Fruit fly (Drosophila melanogaster) whole organism, embryonic: ENCODE measurements around the gene Qsox2.

Experiments used
- CG11085 ChIP-seq: fragments of 200-800 bp; sonication (Bioruptor generic); IDR thresholded peaks from 2 replicates; pipeline ENCODE4 v1.3.6; 2022; ENCODE audit warnings: missing biosample characterization, missing genetic modification characterization
- CG11398 ChIP-seq: fragments of 200-800 bp; sonication (Bioruptor generic); optimal IDR thresholded peaks from 2 replicates; lab custom pipeline; 2016; ENCODE audit warnings: missing biosample characterization, missing genetic modification characterization
- CG12155 ChIP-seq: fragments of 200-800 bp; sonication (Bioruptor generic); optimal IDR thresholded peaks from 3 replicates; lab custom pipeline; 2016; ENCODE audit warnings: missing biosample characterization, missing genetic modification characterization
- CG13123 ChIP-seq: fragments of 200-800 bp; sonication (Bioruptor generic); optimal IDR thresholded peaks from 2 replicates; lab custom pipeline; 2016; ENCODE audit warnings: missing biosample characterization, missing genetic modification characterization
- CG15073 ChIP-seq: fragments of 200-800 bp; sonication (Bioruptor generic); optimal IDR thresholded peaks from 2 replicates; lab custom pipeline; 2016; ENCODE audit warnings: missing biosample characterization, missing genetic modification characterization
- CG16863 ChIP-seq: fragments of 200-800 bp; sonication (Bioruptor generic); optimal IDR thresholded peaks from 3 replicates; lab custom pipeline; 2016; ENCODE audit warnings: missing biosample characterization, missing genetic modification characterization
- CG17802 ChIP-seq: fragments of 200-800 bp; sonication (Bioruptor generic); optimal IDR thresholded peaks from 2 replicates; lab custom pipeline; 2018; ENCODE audit warnings: missing biosample characterization, mild to moderate bottlenecking, missing genetic modification characterization, moderate library complexity
- CG1832 ChIP-seq: fragments of 200-800 bp; sonication (Bioruptor generic); optimal IDR thresholded peaks from 2 replicates; lab custom pipeline; 2017; ENCODE audit warnings: missing biosample characterization, mild to moderate bottlenecking, missing genetic modification characterization, inconsistent platforms
- CG18599 ChIP-seq: fragments of 200-800 bp; sonication (Bioruptor generic); optimal IDR thresholded peaks from 3 replicates; lab custom pipeline; 2017; ENCODE audit warnings: missing biosample characterization, missing genetic modification characterization, mild to moderate bottlenecking, moderate library complexity, missing genetic modification reagents
- CG18619 ChIP-seq: fragments of 200-800 bp; sonication (Bioruptor generic); optimal IDR thresholded peaks from 3 replicates; lab custom pipeline; 2017; ENCODE audit warnings: missing biosample characterization, mild to moderate bottlenecking, missing genetic modification characterization
- CG2129 ChIP-seq: fragments of 200-800 bp; sonication (Bioruptor generic); IDR thresholded peaks from 2 replicates; pipeline ENCODE4 v1.3.6; 2022; ENCODE audit warnings: missing biosample characterization, missing genetic modification characterization; ENCODE audit not compliant: partially characterized antibody
- CG2712 ChIP-seq: fragments of 200-800 bp; optimal IDR thresholded peaks from 3 replicates; lab custom pipeline; 2019; ENCODE audit warnings: missing biosample characterization, mild to moderate bottlenecking, missing genetic modification characterization, moderate library complexity
- CG30431 ChIP-seq: fragments of 200-800 bp; sonication (Bioruptor generic); optimal IDR thresholded peaks from 2 replicates; lab custom pipeline; 2017; ENCODE audit warnings: missing biosample characterization, missing genetic modification characterization
- CG32532 ChIP-seq: fragments of 200-800 bp; sonication (Bioruptor generic); IDR thresholded peaks from 2 replicates; pipeline ENCODE4 v1.3.6; 2022; ENCODE audit warnings: missing biosample characterization, missing genetic modification characterization
- CG4820 ChIP-seq: fragments of 200-800 bp; sonication (Bioruptor generic); optimal IDR thresholded peaks from 3 replicates; lab custom pipeline; 2016; ENCODE audit warnings: missing biosample characterization, missing genetic modification characterization
- CG6254 ChIP-seq: fragments of 200-800 bp; sonication (Bioruptor generic); optimal IDR thresholded peaks from 3 replicates; lab custom pipeline; 2017; ENCODE audit warnings: mild to moderate bottlenecking, missing biosample characterization, missing genetic modification reagents, missing genetic modification characterization
- Camta ChIP-seq: fragments of 200-800 bp; sonication (Bioruptor generic); optimal IDR thresholded peaks from 2 replicates; lab custom pipeline; 2016; ENCODE audit warnings: missing biosample characterization, missing genetic modification characterization
- CoRest ChIP-seq: fragments of 200-800 bp; sonication (Bioruptor generic); optimal IDR thresholded peaks from 3 replicates; lab custom pipeline; 2018; ENCODE audit warnings: missing biosample characterization, mild to moderate bottlenecking, missing genetic modification characterization, moderate library complexity
- Doc3 ChIP-seq: fragments of 200-800 bp; sonication (Bioruptor generic); IDR thresholded peaks from 3 replicates; pipeline ENCODE4 v1.3.6; 2022; ENCODE audit warnings: missing biosample characterization, missing genetic modification characterization; ENCODE audit not compliant: partially characterized antibody
- HLH3B ChIP-seq: fragments of 200-800 bp; sonication (Bioruptor generic); IDR thresholded peaks from 2 replicates; pipeline ENCODE4 v1.3.6; 2022; ENCODE audit warnings: missing biosample characterization, missing genetic modification characterization
- Hand ChIP-seq: fragments of 200-800 bp; sonication (Bioruptor generic); optimal IDR thresholded peaks from 2 replicates; lab custom pipeline; 2017; ENCODE audit warnings: mild to moderate bottlenecking, missing biosample characterization, missing genetic modification reagents, missing genetic modification characterization
- Hr3 ChIP-seq: fragments of 200-800 bp; sonication (Bioruptor generic); optimal IDR thresholded peaks from 3 replicates; lab custom pipeline; 2016; ENCODE audit warnings: missing biosample characterization, missing genetic modification characterization
- Mad ChIP-seq: fragments of 200-800 bp; sonication (Bioruptor generic); optimal IDR thresholded peaks from 2 replicates; lab custom pipeline; 2016; ENCODE audit warnings: missing biosample characterization, missing genetic modification characterization
- Meics ChIP-seq: fragments of 200-800 bp; sonication (Bioruptor generic); optimal IDR thresholded peaks from 2 replicates; lab custom pipeline; 2017; ENCODE audit warnings: missing biosample characterization, mild to moderate bottlenecking, missing genetic modification characterization
- Nf-YB ChIP-seq: fragments of 200-800 bp; sonication (Bioruptor generic); optimal IDR thresholded peaks from 3 replicates; lab custom pipeline; 2019; ENCODE audit warnings: missing biosample characterization, mild to moderate bottlenecking, missing genetic modification characterization, moderate library complexity
- Nf-YC ChIP-seq: fragments of 200-800 bp; optimal IDR thresholded peaks from 3 replicates; lab custom pipeline; 2019; ENCODE audit warnings: missing biosample characterization, mild to moderate bottlenecking, missing genetic modification characterization, moderate library complexity
- Oli ChIP-seq: fragments of 200-800 bp; sonication (Bioruptor generic); optimal IDR thresholded peaks from 2 replicates; lab custom pipeline; 2018; ENCODE audit warnings: missing biosample characterization, mild to moderate bottlenecking, missing genetic modification characterization, moderate library complexity
- Taf1 ChIP-seq: fragments of 200-800 bp; sonication (Bioruptor generic); IDR thresholded peaks from 2 replicates; pipeline ENCODE4 v1.3.6; 2022; ENCODE audit warnings: missing biosample characterization, missing genetic modification characterization
- az2 ChIP-seq: fragments of 200-800 bp; sonication (Bioruptor generic); optimal IDR thresholded peaks from 3 replicates; lab custom pipeline; 2016; ENCODE audit warnings: missing biosample characterization, missing genetic modification characterization
- bowl ChIP-seq: fragments of 200-800 bp; sonication (Bioruptor generic); IDR thresholded peaks from 2 replicates; pipeline ENCODE4 v1.3.6; 2022; ENCODE audit warnings: missing biosample characterization, missing genetic modification characterization
- cad ChIP-seq: fragments of >200 bp; optimal IDR thresholded peaks from 2 replicates; lab custom pipeline; 2017; ENCODE audit warnings: missing biosample characterization, missing genetic modification characterization
- croc ChIP-seq: fragments of 200-800 bp; sonication (Bioruptor generic); conservative IDR thresholded peaks from 3 replicates; pipeline ENCODE4 v1.3.6; 2022; ENCODE audit warnings: missing biosample characterization, missing genetic modification characterization
- dmrt99B ChIP-seq: fragments of 200-800 bp; sonication (Bioruptor generic); optimal IDR thresholded peaks from 2 replicates; lab custom pipeline; 2018; ENCODE audit warnings: missing biosample characterization, mild to moderate bottlenecking, missing genetic modification characterization, moderate library complexity
- ewg ChIP-seq: fragments of 200-800 bp; sonication (Bioruptor generic); optimal IDR thresholded peaks from 3 replicates; lab custom pipeline; 2017; ENCODE audit warnings: mild to moderate bottlenecking, missing biosample characterization, missing genetic modification reagents, missing genetic modification characterization
- fu2 ChIP-seq: fragments of 200-800 bp; sonication (Bioruptor generic); optimal IDR thresholded peaks from 2 replicates; lab custom pipeline; 2016; ENCODE audit warnings: missing biosample characterization, missing genetic modification characterization
- gem ChIP-seq: fragments of 200-800 bp; sonication (Bioruptor generic); optimal IDR thresholded peaks from 2 replicates; lab custom pipeline; 2019; ENCODE audit warnings: missing biosample characterization, mild to moderate bottlenecking, missing genetic modification characterization, moderate library complexity
- jing ChIP-seq: fragments of 200-800 bp; sonication (Bioruptor generic); optimal IDR thresholded peaks from 2 replicates; lab custom pipeline; 2018; ENCODE audit warnings: missing biosample characterization, mild to moderate bottlenecking, missing genetic modification characterization
- schlank ChIP-seq: fragments of 200-800 bp; sonication (Bioruptor generic); optimal IDR thresholded peaks from 2 replicates; lab custom pipeline; 2018; ENCODE audit warnings: missing biosample characterization, mild to moderate bottlenecking, missing genetic modification characterization
- sd ChIP-seq: fragments of 200-800 bp; sonication (Bioruptor generic); optimal IDR thresholded peaks from 3 replicates; lab custom pipeline; 2018; ENCODE audit warnings: missing biosample characterization, mild to moderate bottlenecking, missing genetic modification characterization, moderate library complexity
- sens ChIP-seq: fragments of 200-800 bp; sonication (Bioruptor generic); peaks from one replicate; lab custom pipeline; 2016; ENCODE audit warnings: missing biosample characterization, missing genetic modification characterization
- sisA ChIP-seq: fragments of 200-800 bp; sonication (Bioruptor generic); IDR thresholded peaks from 2 replicates; pipeline ENCODE4 v1.3.6; 2022; ENCODE audit warnings: missing biosample characterization, missing genetic modification characterization
- slou ChIP-seq: fragments of 200-800 bp; sonication (Bioruptor generic); optimal IDR thresholded peaks from 3 replicates; lab custom pipeline; 2016; ENCODE audit warnings: missing biosample characterization, missing genetic modification characterization
- sob ChIP-seq: fragments of 200-800 bp; sonication (Bioruptor generic); IDR thresholded peaks from 2 replicates; pipeline ENCODE4 v1.3.6; 2022; ENCODE audit warnings: missing biosample characterization, missing genetic modification characterization
- tin ChIP-seq: fragments of 200-800 bp; sonication (Bioruptor generic); optimal IDR thresholded peaks from 3 replicates; lab custom pipeline; 2016; ENCODE audit warnings: missing biosample characterization, missing genetic modification characterization
- tio ChIP-seq: fragments of 200-800 bp; sonication (Bioruptor generic); optimal IDR thresholded peaks from 2 replicates; lab custom pipeline; 2017; ENCODE audit warnings: missing biosample characterization, missing genetic modification characterization, inconsistent platforms
- tna ChIP-seq: fragments of 200-800 bp; sonication (Bioruptor generic); IDR thresholded peaks from 2 replicates; pipeline ENCODE4 v1.3.6; 2022; ENCODE audit warnings: missing biosample characterization, missing genetic modification characterization; ENCODE audit not compliant: partially characterized antibody
- twi ChIP-seq: fragments of 200-800 bp; optimal IDR thresholded peaks from 2 replicates; lab custom pipeline; 2019; ENCODE audit warnings: missing biosample characterization, mild to moderate bottlenecking, missing genetic modification characterization, moderate library complexity

The Qsox2 gene

dm6 chr3R:21941426-21941924, 27.9 kb downstream of the Qsox2 start (continued):
- no peak for TF ChIP-seq croc (GFP tag; lab: Robert Waterston, UW)
- peak; percentile 10 for TF ChIP-seq CG18599
- no peak for TF ChIP-seq CG30431
- TF ChIP-seq az2 (GFP tag; lab: Kevin White, UChicago), result no peak
- TF ChIP-seq CG4820, result no peak
- TF ChIP-seq Mad (GFP tag; lab: Kevin White, UChicago), result no peak
- no peak for TF ChIP-seq CG13123 (GFP tag; lab: Kevin White, UChicago)
- TF ChIP-seq CG32532 (GFP tag; lab: Robert Waterston, UW), result no peak
- TF ChIP-seq Meics (GFP tag; lab: Kevin White, UChicago), result peak; percentile 22
- TF ChIP-seq CG11085 (GFP tag; lab: Robert Waterston, UW), result no peak
- TF ChIP-seq tna, result no peak
- no peak for TF ChIP-seq sd (tag; lab: Kevin White, UChicago)
- TF ChIP-seq ewg (GFP tag; lab: Kevin White, UChicago), result no peak
- no peak for TF ChIP-seq jing (GFP tag; lab: Kevin White, UChicago)
- peak; percentile 12 for TF ChIP-seq CG2712
- TF ChIP-seq CG1832 (GFP tag; lab: Kevin White, UChicago), result no peak
- TF ChIP-seq CG2129 (GFP tag; lab: Robert Waterston, UW), result no peak
- TF ChIP-seq CG6254, result no peak
- no peak for TF ChIP-seq bowl (GFP tag; lab: Robert Waterston, UW)
- no peak for TF ChIP-seq tin (GFP tag; lab: Kevin White, UChicago)
- no peak for TF ChIP-seq CG11398 (GFP tag; lab: Kevin White, UChicago)
- no peak for TF ChIP-seq CG17802 (tag; lab: Kevin White, UChicago)
- no peak for TF ChIP-seq Doc3 (GFP tag; lab: Robert Waterston, UW)
- TF ChIP-seq Hand (GFP tag; lab: Kevin White, UChicago), result no peak
- no peak for TF ChIP-seq schlank
- no peak for TF ChIP-seq Nf-YC (tag; lab: Kevin White, UChicago)
- TF ChIP-seq CoRest, result peak; percentile 19
- no peak for TF ChIP-seq CG12155 (GFP tag; lab: Kevin White, UChicago)
- peak; percentile 53 for TF ChIP-seq gem (tag; lab: Kevin White, UChicago)
- TF ChIP-seq tio (GFP tag; lab: Kevin White, UChicago), result peak; percentile 33
- TF ChIP-seq fu2 (GFP tag; lab: Kevin White, UChicago), result no peak
- no peak for TF ChIP-seq HLH3B
- TF ChIP-seq cad (GFP tag; lab: Kevin White, UChicago), result no peak
- TF ChIP-seq Oli (tag; lab: Kevin White, UChicago), result peak; percentile 14
- no peak for TF ChIP-seq Nf-YB (GFP tag; lab: Kevin White, UChicago)
- 0 out of 2 replicates have a peak, but pooled peaks have one; percentile 12 for TF ChIP-seq sisA (GFP tag; lab: Robert Waterston, UW)
- TF ChIP-seq sob (GFP tag; lab: Robert Waterston, UW), result no peak
- TF ChIP-seq dmrt99B (tag; lab: Kevin White, UChicago), result peak; percentile 16
- TF ChIP-seq slou (GFP tag; lab: Kevin White, UChicago), result no peak
- no peak for TF ChIP-seq twi (tag; lab: Kevin White, UChicago)
- no peak for TF ChIP-seq CG15073
- no peak for TF ChIP-seq CG16863
- no peak for TF ChIP-seq Camta (GFP tag; lab: Kevin White, UChicago)
- TF ChIP-seq CG18619 (GFP tag; lab: Kevin White, UChicago), result no peak
- TF ChIP-seq Taf1 (GFP tag; lab: Robert Waterston, UW), result no peak; the same call in 1 of the 2 replicates
- TF ChIP-seq Hr3 (GFP tag; lab: Kevin White, UChicago), result no peak
- peak; percentile 83 for TF ChIP-seq sens (GFP tag; lab: Kevin White, UChicago)
